Worm (Caenorhabditis elegans): Measurements from ENCODE around the gene fbxa-210.

fbxa-210 gene

DNA sequence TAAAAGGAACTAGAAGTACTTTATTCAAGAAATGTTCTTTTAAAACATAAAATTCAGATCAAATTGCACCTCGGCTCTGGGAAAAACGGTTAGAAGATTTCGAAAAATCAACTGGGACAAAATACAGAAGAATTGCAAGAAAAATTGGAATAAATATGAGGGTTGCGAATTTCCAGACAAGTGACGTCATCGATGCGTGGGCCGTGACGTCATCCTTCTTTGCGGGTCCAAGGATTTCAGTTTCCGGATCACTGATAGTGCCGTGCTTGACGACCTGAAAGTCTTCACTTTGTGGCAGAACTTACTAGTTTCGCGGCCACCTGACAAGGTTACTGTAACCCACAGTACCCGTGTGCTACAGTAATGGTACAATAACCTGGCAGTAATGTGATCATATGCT is 38.3 kb downstream of the fbxa-210 start:
- TF ChIP-seq him-1 (tag; optimal IDR thresholded peaks at IDR 0.05) = no peak
- TF ChIP-seq W03F9.2 (tag; optimal IDR thresholded peaks at IDR 0.05) = no peak
- TF ChIP-seq dao-5 (tag; optimal IDR thresholded peaks at IDR 0.05) = no peak

DNA sequence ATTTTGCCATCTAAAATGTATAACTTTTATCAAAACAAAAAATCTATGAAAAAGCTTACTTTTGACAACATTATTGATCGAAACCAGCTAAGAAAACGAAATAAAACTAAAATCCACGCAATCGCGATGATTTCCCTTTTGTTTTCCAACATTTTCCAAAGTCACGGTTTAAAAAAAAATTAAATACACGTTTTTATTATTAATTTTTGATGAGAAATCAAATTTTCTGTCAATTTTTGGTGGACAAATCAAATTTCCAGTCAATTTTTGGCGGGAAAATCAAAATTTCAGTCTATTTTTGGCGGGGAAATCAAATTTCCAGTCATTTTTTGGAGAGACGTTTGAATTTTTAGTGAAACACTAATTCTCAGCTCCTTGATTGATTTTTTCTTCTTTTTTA is 39.6 kb downstream of the fbxa-210 start, which contains the start of gene C14A6.5:
Gene C14A6.5, minus strand, starts transcription at position 101 of the 400 bp plus-strand sequence.
- TF ChIP-seq dao-5 (tag; optimal IDR thresholded peaks at IDR 0.05) (no peak), him-1 (tag; optimal IDR thresholded peaks at IDR 0.05) (no peak), W03F9.2 (tag; optimal IDR thresholded peaks at IDR 0.05) (no peak)

DNA sequence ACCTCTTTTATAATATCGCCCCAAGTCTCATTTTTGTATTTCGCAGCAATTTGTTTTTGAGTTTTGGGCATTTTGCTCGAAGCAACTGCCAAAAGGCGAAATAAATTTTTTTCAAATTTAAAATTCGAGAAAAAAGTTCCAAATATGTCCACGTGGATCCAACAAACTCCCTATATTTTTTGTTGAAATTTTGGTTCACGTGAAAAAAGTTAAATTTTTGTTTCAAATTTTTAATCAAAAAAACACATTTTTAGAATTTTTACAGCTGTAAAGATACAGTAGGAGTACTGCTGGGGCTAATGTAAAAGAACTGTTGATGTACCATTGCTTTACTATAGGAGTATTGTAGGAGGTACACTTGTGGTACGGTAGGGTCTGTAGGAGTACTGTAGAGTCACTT is 42.0 kb downstream of the fbxa-210 start, which contains the start of gene C14A6.6:
Gene C14A6.6, minus strand, starts transcription at position 101 of the 400 bp plus-strand sequence.
- TF ChIP-seq him-1 (tag; optimal IDR thresholded peaks at IDR 0.05) (no peak), dao-5 (tag; optimal IDR thresholded peaks at IDR 0.05) (no peak), W03F9.2 (tag; optimal IDR thresholded peaks at IDR 0.05) (no peak)

DNA sequence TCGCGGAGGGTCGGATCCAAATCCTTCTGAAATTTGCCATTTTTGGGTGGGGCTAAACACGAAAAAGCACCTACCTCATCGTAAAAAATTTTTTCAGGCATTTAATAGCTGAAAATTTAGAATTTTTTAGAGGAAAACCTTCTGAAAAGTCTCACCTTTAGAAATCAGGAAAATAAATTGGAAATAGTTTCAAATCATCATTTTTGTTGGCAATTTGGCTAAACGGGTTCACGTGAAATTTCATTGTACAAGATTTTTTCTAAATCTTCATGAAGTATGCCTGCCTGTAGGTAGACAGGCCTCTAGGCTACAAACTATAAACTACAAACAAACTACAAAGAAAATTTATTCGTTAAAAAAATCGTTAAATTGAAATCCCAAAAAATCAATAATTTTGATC is 43.1 kb downstream of the fbxa-210 start, which contains the start of gene C14A6.7:
Gene C14A6.7, minus strand, starts transcription at position 101 of the 400 bp plus-strand sequence.
- TF ChIP-seq W03F9.2 (tag; optimal IDR thresholded peaks at IDR 0.05) (no peak), dao-5 (tag; optimal IDR thresholded peaks at IDR 0.05) (no peak), him-1 (tag; optimal IDR thresholded peaks at IDR 0.05) (no peak)

ce11 chrV:18171568-18171967 is 46.4 kb downstream of the fbxa-210 start, which contains the start of gene C14A6.8:
Gene C14A6.8, minus strand, starts transcription at chrV:18171668.
- TF ChIP-seq him-1 (tag; optimal IDR thresholded peaks at IDR 0.05) (no peak), dao-5 (tag; optimal IDR thresholded peaks at IDR 0.05) (no peak), W03F9.2 (tag; optimal IDR thresholded peaks at IDR 0.05) (no peak)

Measured in whole organism, L4/young adult.